Worm (Caenorhabditis elegans) whole organism, L3 larva: ENCODE measurements around the gene Y9C12A.1.

Source experiments
- aly-2 ChIP-seq: fragments of 150-350 bp; optimal IDR thresholded peaks from 2 replicates; lab custom pipeline; 2014; ENCODE audit warnings: missing biosample characterization, missing genetic modification characterization
- ceh-9 ChIP-seq: sonication (generic microtip); optimal IDR thresholded peaks from 2 replicates; lab custom pipeline; 2018; ENCODE audit warnings: missing biosample characterization, missing genetic modification characterization
- elt-1 ChIP-seq: fragments of 150-350 bp; optimal IDR thresholded peaks from 2 replicates; lab custom pipeline; 2014; ENCODE audit warnings: missing biosample characterization, missing genetic modification characterization
- elt-3 ChIP-seq, 3 experiments: fragments of 150-350 bp in 1 of 3; sonication (generic microtip) in 2 of 3; optimal IDR thresholded peaks; 2 replicates in 2 of 3; 4 replicates in 1 of 3; lab custom pipeline; 2014 to 2017; ENCODE audit warnings: missing biosample characterization in 3 of 3, missing genetic modification characterization in 3 of 3
- fkh-10 ChIP-seq: sonication (generic microtip); optimal IDR thresholded peaks from 2 replicates; lab custom pipeline; 2017; ENCODE audit warnings: missing biosample characterization, missing genetic modification reagents, missing genetic modification characterization
- jun-1 ChIP-seq: fragments of 150-350 bp; optimal IDR thresholded peaks from 2 replicates; lab custom pipeline; 2014; ENCODE audit warnings: missing biosample characterization, missing genetic modification reagents, missing genetic modification characterization
- lin-39 ChIP-seq: fragments of 150-350 bp; optimal IDR thresholded peaks from 2 replicates; lab custom pipeline; 2018; ENCODE audit warnings: missing biosample characterization, missing genetic modification reagents, missing genetic modification characterization
- nfya-1 ChIP-seq: sonication (generic microtip); optimal IDR thresholded peaks from 2 replicates; lab custom pipeline; 2017; ENCODE audit warnings: missing genetic modification characterization, mild to moderate bottlenecking, missing compliant biosample characterization, antibody characterized with exemption, moderate library complexity; ENCODE audit not compliant: insufficient read depth
- nhr-11 ChIP-seq: fragments of 150-350 bp; optimal IDR thresholded peaks from 2 replicates; lab custom pipeline; 2014; ENCODE audit warnings: missing biosample characterization, missing genetic modification characterization
- nhr-76 ChIP-seq: fragments of 150-350 bp; sonication (generic microtip); optimal IDR thresholded peaks from 5 replicates; lab custom pipeline; 2014; ENCODE audit warnings: missing biosample characterization, missing genetic modification characterization
- nhr-77 ChIP-seq: fragments of 150-350 bp; optimal IDR thresholded peaks from 2 replicates; lab custom pipeline; 2014; ENCODE audit warnings: missing biosample characterization, missing genetic modification characterization
- snpc-4 ChIP-seq: fragments of 150-350 bp; optimal IDR thresholded peaks from 2 replicates; lab custom pipeline; 2014; ENCODE audit warnings: missing biosample characterization, missing genetic modification characterization
- unc-62 ChIP-seq: fragments of 150-350 bp; sonication (generic microtip); optimal IDR thresholded peaks from 4 replicates; lab custom pipeline; 2014; ENCODE audit warnings: missing biosample characterization, missing genetic modification reagents, missing genetic modification characterization
- ztf-4 ChIP-seq: fragments of 150-350 bp; optimal IDR thresholded peaks from 2 replicates; lab custom pipeline; 2014; ENCODE audit warnings: missing biosample characterization, missing genetic modification characterization

DNA sequence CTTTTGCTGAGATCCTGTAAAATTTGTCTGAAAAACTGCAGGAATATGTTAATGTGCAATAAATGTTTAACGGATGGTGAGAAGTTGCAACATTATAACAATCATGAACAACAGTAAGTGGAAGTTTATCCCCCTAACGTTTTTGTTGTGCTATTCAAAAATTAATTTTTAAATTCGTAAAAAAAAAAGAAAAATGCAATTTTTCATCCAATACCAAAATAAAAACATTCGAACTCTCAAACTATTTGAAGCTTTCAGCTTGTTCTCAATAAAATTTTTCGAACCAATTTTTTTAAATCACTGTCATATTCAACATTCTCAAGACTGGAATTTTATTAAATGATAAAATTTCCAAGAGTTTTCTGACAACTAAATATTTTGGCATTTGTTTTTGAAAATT, 9.0 kb upstream of the Y9C12A.1 start, which contains the start of gene ncam-1:
- TF ChIP-seq elt-1 (tag; lab: Kevin White, UChicago) = no peak
- TF ChIP-seq ztf-4 (tag; lab: Kevin White, UChicago) = no peak
- TF ChIP-seq nhr-11 (tag; lab: Kevin White, UChicago) = no peak
- no peak for TF ChIP-seq snpc-4 (tag; lab: Kevin White, UChicago)
- TF ChIP-seq nhr-76 = no peak
- no peak for TF ChIP-seq jun-1 (tag; lab: Kevin White, UChicago)
- TF ChIP-seq lin-39 (tag; lab: Kevin White, UChicago) = no peak
- no peak for TF ChIP-seq ceh-9 (tag; lab: Kevin White, UChicago)
- TF ChIP-seq unc-62 = no peak
- TF ChIP-seq nhr-77 (tag; lab: Kevin White, UChicago) = no peak
- TF ChIP-seq nfya-1 (tag; lab: Kevin White, UChicago) = no peak
- TF ChIP-seq fkh-10 (GFP tag; lab: Kevin White, UChicago) = no peak
- no peak for TF ChIP-seq aly-2 (tag; lab: Kevin White, UChicago)
- TF ChIP-seq elt-3 (tag; optimal IDR thresholded peaks at IDR 0.05; lab: Kevin White, UChicago) = no peak
